Fruit fly (Drosophila melanogaster) whole organism, embryonic: ENCODE data around the gene Gale.

ENCODE experiments used
- Asciz ChIP-seq: fragments of 200-800 bp; sonication (Bioruptor generic); optimal IDR thresholded peaks from 2 replicates; lab custom pipeline; 2017; ENCODE audit warnings: missing biosample characterization, mild to moderate bottlenecking, missing genetic modification characterization, missing genetic modification reagents
- Atf-2 ChIP-seq: fragments of 200-800 bp; sonication (Bioruptor generic); optimal IDR thresholded peaks from 2 replicates; lab custom pipeline; 2016; ENCODE audit warnings: missing biosample characterization, missing genetic modification characterization
- Bdp1 ChIP-seq: fragments of 200-800 bp; sonication (Bioruptor generic); optimal IDR thresholded peaks from 3 replicates; lab custom pipeline; 2016; ENCODE audit warnings: missing biosample characterization, missing genetic modification characterization
- CG11504 ChIP-seq: fragments of 200-800 bp; sonication (Bioruptor generic); optimal IDR thresholded peaks from 3 replicates; lab custom pipeline; 2019; ENCODE audit warnings: missing biosample characterization, mild to moderate bottlenecking, missing genetic modification characterization, moderate library complexity
- CG11696 ChIP-seq: fragments of 200-800 bp; sonication (Bioruptor generic); IDR thresholded peaks from 2 replicates; pipeline ENCODE4 v1.3.6; 2022; ENCODE audit warnings: missing biosample characterization, missing genetic modification characterization
- CG13424 ChIP-seq: fragments of 200-800 bp; sonication (Bioruptor generic); optimal IDR thresholded peaks from 2 replicates; lab custom pipeline; 2019; ENCODE audit warnings: missing biosample characterization, mild to moderate bottlenecking, missing genetic modification characterization, moderate library complexity
- CG13894 ChIP-seq: fragments of 200-800 bp; sonication (Bioruptor generic); optimal IDR thresholded peaks from 3 replicates; lab custom pipeline; 2018; ENCODE audit warnings: missing biosample characterization, mild to moderate bottlenecking, missing genetic modification characterization, moderate library complexity
- CG15696 ChIP-seq: fragments of 200-800 bp; sonication (Bioruptor generic); optimal IDR thresholded peaks from 2 replicates; lab custom pipeline; 2019; ENCODE audit warnings: missing biosample characterization, mild to moderate bottlenecking, missing genetic modification characterization, moderate library complexity
- CG17359 ChIP-seq: fragments of 200-800 bp; sonication (Bioruptor generic); optimal IDR thresholded peaks from 3 replicates; lab custom pipeline; 2018; ENCODE audit warnings: missing biosample characterization, mild to moderate bottlenecking, missing genetic modification characterization, moderate library complexity
- CG17361 ChIP-seq: fragments of 200-800 bp; sonication (Bioruptor generic); IDR thresholded peaks from 3 replicates; pipeline ENCODE4 v1.3.6; 2022; ENCODE audit warnings: missing biosample characterization, missing genetic modification characterization
- CG17802 ChIP-seq: fragments of 200-800 bp; sonication (Bioruptor generic); optimal IDR thresholded peaks from 2 replicates; lab custom pipeline; 2018; ENCODE audit warnings: missing biosample characterization, mild to moderate bottlenecking, missing genetic modification characterization, moderate library complexity
- CG17829 ChIP-seq: fragments of 200-800 bp; optimal IDR thresholded peaks from 2 replicates; lab custom pipeline; 2019; ENCODE audit warnings: missing biosample characterization, mild to moderate bottlenecking, missing genetic modification characterization, moderate library complexity
- CG2120 ChIP-seq: fragments of 200-800 bp; sonication (Bioruptor generic); optimal IDR thresholded peaks from 3 replicates; lab custom pipeline; 2016; ENCODE audit warnings: missing biosample characterization, missing genetic modification characterization
- CG2202 ChIP-seq: fragments of 200-800 bp; sonication (Bioruptor generic); optimal IDR thresholded peaks from 2 replicates; lab custom pipeline; 2018; ENCODE audit warnings: missing biosample characterization, mild to moderate bottlenecking, missing genetic modification characterization
- CG2889 ChIP-seq: fragments of 200-800 bp; sonication (Bioruptor generic); IDR thresholded peaks from 3 replicates; pipeline ENCODE4 v1.3.6; 2022; ENCODE audit warnings: missing biosample characterization, missing genetic modification characterization
- CG33213 ChIP-seq: fragments of 200-800 bp; sonication (Bioruptor generic); optimal IDR thresholded peaks from 3 replicates; lab custom pipeline; 2016; ENCODE audit warnings: missing biosample characterization, missing genetic modification characterization
- CG34376 ChIP-seq: fragments of 200-800 bp; sonication (Bioruptor generic); optimal IDR thresholded peaks from 2 replicates; lab custom pipeline; 2018; ENCODE audit warnings: missing biosample characterization, mild to moderate bottlenecking, missing genetic modification characterization
- CG3847 ChIP-seq: fragments of 200-800 bp; sonication (Bioruptor generic); IDR thresholded peaks from 2 replicates; pipeline ENCODE4 v1.3.6; 2022; ENCODE audit warnings: missing biosample characterization, missing genetic modification characterization
- CG6689 ChIP-seq: fragments of 200-800 bp; sonication (Bioruptor generic); IDR thresholded peaks from 2 replicates; pipeline ENCODE4 v1.3.6; 2022; ENCODE audit warnings: missing biosample characterization, missing genetic modification characterization
- CG7271 ChIP-seq: fragments of 200-800 bp; sonication (Bioruptor generic); optimal IDR thresholded peaks from 2 replicates; lab custom pipeline; 2018; ENCODE audit warnings: missing biosample characterization, mild to moderate bottlenecking, missing genetic modification characterization, moderate library complexity
- CG7556 ChIP-seq: fragments of 200-800 bp; sonication (Bioruptor generic); optimal IDR thresholded peaks from 2 replicates; lab custom pipeline; 2017; ENCODE audit warnings: missing biosample characterization, mild to moderate bottlenecking, missing genetic modification characterization
- CG8765 ChIP-seq: fragments of 200-800 bp; sonication (Bioruptor generic); IDR thresholded peaks from 2 replicates; pipeline ENCODE4 v1.3.6; 2022; ENCODE audit warnings: missing biosample characterization, missing genetic modification characterization
- CG9215 ChIP-seq: fragments of 200-800 bp; sonication (Bioruptor generic); IDR thresholded peaks from 2 replicates; pipeline ENCODE4 v1.3.6; 2022; ENCODE audit warnings: missing biosample characterization, missing genetic modification characterization
- Chrac-16 ChIP-seq: fragments of 200-800 bp; sonication (Bioruptor generic); optimal IDR thresholded peaks from 3 replicates; lab custom pipeline; 2016; ENCODE audit warnings: missing biosample characterization, missing genetic modification characterization
- Deaf1 ChIP-seq: fragments of 200-800 bp; optimal IDR thresholded peaks from 3 replicates; lab custom pipeline; 2019; ENCODE audit warnings: missing biosample characterization, mild to moderate bottlenecking, missing genetic modification characterization, moderate library complexity
- Doc2 ChIP-seq: fragments of 200-800 bp; sonication (Bioruptor generic); IDR thresholded peaks from 2 replicates; pipeline ENCODE4 v1.3.6; 2022; ENCODE audit warnings: missing biosample characterization, missing genetic modification characterization
- Fer1 ChIP-seq: fragments of 200-800 bp; sonication (Bioruptor generic); optimal IDR thresholded peaks from 2 replicates; lab custom pipeline; 2017; ENCODE audit warnings: missing biosample characterization, mild to moderate bottlenecking, missing genetic modification characterization
- H15 ChIP-seq: fragments of 200-800 bp; sonication (Bioruptor generic); IDR thresholded peaks from 3 replicates; pipeline ENCODE4 v1.3.6; 2022; ENCODE audit warnings: missing biosample characterization, missing genetic modification characterization
- HLH54F ChIP-seq: fragments of 200-800 bp; sonication (Bioruptor generic); optimal IDR thresholded peaks from 3 replicates; lab custom pipeline; 2016; ENCODE audit warnings: missing biosample characterization, missing genetic modification characterization
- Hmx ChIP-seq: fragments of 200-800 bp; sonication (Bioruptor generic); optimal IDR thresholded peaks from 2 replicates; lab custom pipeline; 2016; ENCODE audit warnings: missing biosample characterization, missing genetic modification characterization
- Hr51 ChIP-seq, 2 experiments: fragments of 200-800 bp; sonication (Bioruptor generic); optimal IDR thresholded peaks; 2 replicates in 1 of 2; 3 replicates in 1 of 2; lab custom pipeline; 2016 to 2018; ENCODE audit warnings: missing biosample characterization in 2 of 2, missing genetic modification characterization in 2 of 2, mild to moderate bottlenecking in 1 of 2, moderate library complexity in 1 of 2
- MESR4 ChIP-seq: fragments of 200-800 bp; sonication (Bioruptor generic); optimal IDR thresholded peaks from 2 replicates; lab custom pipeline; 2018; ENCODE audit warnings: missing biosample characterization, mild to moderate bottlenecking, missing genetic modification characterization, moderate library complexity
- Pdp1 ChIP-seq, 2 experiments: fragments of 200-800 bp; sonication (Bioruptor generic); optimal IDR thresholded peaks; 3 replicates each; lab custom pipeline; 2016; ENCODE audit warnings: missing biosample characterization in 2 of 2, missing genetic modification characterization in 2 of 2, mild to moderate bottlenecking in 1 of 2, moderate library complexity in 1 of 2
- ato ChIP-seq: fragments of 200-800 bp; sonication (Bioruptor generic); IDR thresholded peaks from 2 replicates; pipeline ENCODE4 v1.3.6; 2022; ENCODE audit warnings: missing biosample characterization, missing genetic modification characterization; ENCODE audit not compliant: partially characterized antibody
- bigmax ChIP-seq: fragments of 200-800 bp; sonication (Bioruptor generic); optimal IDR thresholded peaks from 2 replicates; lab custom pipeline; 2018; ENCODE audit warnings: missing biosample characterization, mild to moderate bottlenecking, missing genetic modification characterization
- bowl ChIP-seq: fragments of 200-800 bp; sonication (Bioruptor generic); IDR thresholded peaks from 2 replicates; pipeline ENCODE4 v1.3.6; 2022; ENCODE audit warnings: missing biosample characterization, missing genetic modification characterization
- ci ChIP-seq: fragments of 200-800 bp; sonication (Bioruptor generic); IDR thresholded peaks from 3 replicates; pipeline ENCODE4 v1.3.6; 2022; ENCODE audit warnings: missing biosample characterization, missing genetic modification characterization
- dati ChIP-seq: fragments of 200-800 bp; sonication (Bioruptor generic); IDR thresholded peaks from 2 replicates; pipeline ENCODE4 v1.3.6; 2022; ENCODE audit warnings: missing biosample characterization, missing genetic modification characterization
- fd102C ChIP-seq: fragments of 200-800 bp; sonication (Bioruptor generic); optimal IDR thresholded peaks from 2 replicates; lab custom pipeline; 2018; ENCODE audit warnings: missing biosample characterization, mild to moderate bottlenecking, missing genetic modification characterization, moderate library complexity
- fd64A ChIP-seq: fragments of 200-800 bp; sonication (Bioruptor generic); optimal IDR thresholded peaks from 3 replicates; lab custom pipeline; 2018; ENCODE audit warnings: missing biosample characterization, mild to moderate bottlenecking, missing genetic modification characterization
- grn ChIP-seq: fragments of 200-800 bp; sonication (Bioruptor generic); optimal IDR thresholded peaks from 3 replicates; lab custom pipeline; 2017; ENCODE audit warnings: missing biosample characterization, missing genetic modification characterization
- her ChIP-seq: fragments of 200-800 bp; sonication (Bioruptor generic); optimal IDR thresholded peaks from 2 replicates; lab custom pipeline; 2016; ENCODE audit warnings: missing biosample characterization, missing genetic modification characterization
- ken ChIP-seq: fragments of 200-800 bp; sonication (Bioruptor generic); IDR thresholded peaks from 3 replicates; pipeline ENCODE4 v1.3.6; 2022; ENCODE audit warnings: missing biosample characterization, missing genetic modification characterization
- lab ChIP-seq: fragments of 200-800 bp; sonication (Bioruptor generic); optimal IDR thresholded peaks from 3 replicates; lab custom pipeline; 2017; ENCODE audit warnings: missing biosample characterization, missing genetic modification characterization, mild to moderate bottlenecking, moderate library complexity, missing genetic modification reagents
- psq ChIP-seq: fragments of 200-800 bp; sonication (Bioruptor generic); optimal IDR thresholded peaks from 2 replicates; lab custom pipeline; 2017; ENCODE audit warnings: missing biosample characterization, missing genetic modification characterization
- pum ChIP-seq: fragments of 200-800 bp; sonication (Bioruptor generic); optimal IDR thresholded peaks from 2 replicates; lab custom pipeline; 2016; ENCODE audit warnings: missing biosample characterization, missing genetic modification characterization
- row ChIP-seq: fragments of 200-800 bp; sonication (Bioruptor generic); IDR thresholded peaks from 3 replicates; pipeline ENCODE4 v1.3.6; 2022; ENCODE audit warnings: missing biosample characterization, missing genetic modification characterization
- sqz ChIP-seq: fragments of 200-800 bp; sonication (Bioruptor generic); optimal IDR thresholded peaks from 3 replicates; lab custom pipeline; 2018; ENCODE audit warnings: missing biosample characterization, mild to moderate bottlenecking, missing genetic modification characterization
- tap ChIP-seq: fragments of 200-800 bp; optimal IDR thresholded peaks from 3 replicates; lab custom pipeline; 2019; ENCODE audit warnings: missing biosample characterization, mild to moderate bottlenecking, missing genetic modification characterization, moderate library complexity
- unpg ChIP-seq: fragments of 200-800 bp; sonication (Bioruptor generic); optimal IDR thresholded peaks from 3 replicates; lab custom pipeline; 2018; ENCODE audit warnings: missing biosample characterization, mild to moderate bottlenecking, missing genetic modification characterization, moderate library complexity

Gene Gale

dm6 chr3L:696404-697054 lies 48.2 kb downstream of the Gale start (continued):
- TF ChIP-seq Hr51 (GFP tag; optimal IDR thresholded peaks at IDR 0.05; lab: Kevin White, UChicago) (peak; percentile 81 to 96), MESR4 (GFP tag; lab: Kevin White, UChicago) (peak; percentile 40), CG6689 (GFP tag; lab: Robert Waterston, UW) (peak; percentile 96), lab (GFP tag; lab: Kevin White, UChicago) (peak; percentile 98), Atf-2 (peak; percentile 64), sqz (GFP tag; lab: Kevin White, UChicago) (peak; percentile 92), CG17829 (tag; lab: Kevin White, UChicago) (peak; percentile 98), unpg (GFP tag; lab: Kevin White, UChicago) (peak; percentile 97), bigmax (GFP tag; lab: Kevin White, UChicago) (peak; percentile 58), row (GFP tag; lab: Robert Waterston, UW) (peak; percentile 95), CG11696 (GFP tag; lab: Robert Waterston, UW) (peak; percentile 99), bowl (GFP tag; lab: Robert Waterston, UW) (peak; percentile 90), fd102C (GFP tag; lab: Kevin White, UChicago) (peak; percentile 73), CG13424 (tag; lab: Kevin White, UChicago) (peak; percentile 94), CG2202 (tag; lab: Kevin White, UChicago) (peak; percentile 95), CG11504 (tag; lab: Kevin White, UChicago) (peak; percentile 97), CG2120 (peak; percentile 83), tap (tag; lab: Kevin White, UChicago) (peak; percentile 96), ci (GFP tag; lab: Robert Waterston, UW) (peak; percentile 98), Doc2 (peak; percentile 48; the same call in 1 of the 2 replicates), ato (GFP tag; lab: Robert Waterston, UW) (no peak), CG33213 (GFP tag; lab: Kevin White, UChicago) (peak; percentile 62), CG2889 (GFP tag; lab: Robert Waterston, UW) (peak; percentile 89), grn (no peak), CG34376 (GFP tag; lab: Kevin White, UChicago) (peak; percentile 69), CG3847 (GFP tag; lab: Robert Waterston, UW) (peak; percentile 92), CG17359 (tag; lab: Kevin White, UChicago) (peak; percentile 98), H15 (GFP tag; lab: Robert Waterston, UW) (peak; percentile 94), CG13894 (tag; lab: Kevin White, UChicago) (peak; percentile 100), fd64A (peak; percentile 89), Fer1 (GFP tag; lab: Kevin White, UChicago) (peak; percentile 97), dati (GFP tag; lab: Robert Waterston, UW) (peak; percentile 91), CG17361 (peak; percentile 98), CG17802 (tag; lab: Kevin White, UChicago) (peak; percentile 80), ken (GFP tag; lab: Robert Waterston, UW) (peak; percentile 95), pum (GFP tag; lab: Kevin White, UChicago) (peak; percentile 64), her (GFP tag; lab: Kevin White, UChicago) (no peak), CG8765 (GFP tag; lab: Robert Waterston, UW) (peak; percentile 96), CG15696 (tag; lab: Kevin White, UChicago) (peak; percentile 97), CG7556 (GFP tag; lab: Kevin White, UChicago) (peak; percentile 96), Hmx (GFP tag; lab: Kevin White, UChicago) (no peak), CG7271 (tag; lab: Kevin White, UChicago) (peak; percentile 94), Deaf1 (tag; lab: Kevin White, UChicago) (peak; percentile 77), Bdp1 (peak; percentile 67), psq (GFP tag; lab: Kevin White, UChicago) (peak; percentile 73), CG9215 (GFP tag; lab: Robert Waterston, UW) (peak; percentile 88), Chrac-16 (GFP tag; lab: Kevin White, UChicago) (peak; percentile 88), Asciz (GFP tag; lab: Kevin White, UChicago) (peak; percentile 95), HLH54F (GFP tag; lab: Kevin White, UChicago) (peak; percentile 54), Pdp1 (GFP tag; optimal IDR thresholded peaks at IDR 0.05; lab: Kevin White, UChicago) (peak; percentile 66 to 75)
